Worm (Caenorhabditis elegans) whole organism, late embryonic: ENCODE data around the gene F58B4.7.

ENCODE experiments used
- C08G9.2 ChIP-seq: sonication (generic microtip); optimal IDR thresholded peaks from 2 replicates; lab custom pipeline; 2016; ENCODE audit warnings: mild to moderate bottlenecking, missing genetic modification characterization, moderate library complexity, missing compliant biosample characterization
- K02D7.2 ChIP-seq: sonication (generic microtip); optimal IDR thresholded peaks from 2 replicates; lab custom pipeline; 2017; ENCODE audit warnings: mild to moderate bottlenecking, missing genetic modification characterization, missing compliant biosample characterization
- T23F11.4 ChIP-seq: fragments of 200-800 bp; sonication (Bioruptor generic); optimal IDR thresholded peaks from 2 replicates; lab custom pipeline; 2018; ENCODE audit warnings: mild to moderate bottlenecking, missing genetic modification characterization, missing compliant biosample characterization
- ama-1 ChIP-seq: fragments of 150-350 bp; optimal IDR thresholded peaks from 2 replicates; lab custom pipeline; 2014
- ceh-14 ChIP-seq: sonication (generic microtip); optimal IDR thresholded peaks from 2 replicates; lab custom pipeline; 2016; ENCODE audit warnings: missing genotype, missing genetic modification characterization, missing compliant biosample characterization
- ceh-18 ChIP-seq: sonication (generic microtip); optimal IDR thresholded peaks from 2 replicates; lab custom pipeline; 2016; ENCODE audit warnings: missing genetic modification characterization, missing compliant biosample characterization
- ceh-19 ChIP-seq: fragments of 200-800 bp; sonication (Bioruptor generic); optimal IDR thresholded peaks from 2 replicates; lab custom pipeline; 2018; ENCODE audit warnings: mild to moderate bottlenecking, missing genetic modification characterization, missing compliant biosample characterization
- ceh-2 ChIP-seq: sonication (generic microtip); optimal IDR thresholded peaks from 2 replicates; lab custom pipeline; 2016; ENCODE audit warnings: missing genotype, missing genetic modification characterization, missing compliant biosample characterization
- ceh-24 ChIP-seq: sonication (generic microtip); optimal IDR thresholded peaks from 2 replicates; lab custom pipeline; 2016; ENCODE audit warnings: mild to moderate bottlenecking, missing genetic modification characterization, missing compliant biosample characterization
- ceh-31 ChIP-seq: sonication (generic microtip); optimal IDR thresholded peaks from 2 replicates; lab custom pipeline; 2016; ENCODE audit warnings: missing genetic modification characterization, missing compliant biosample characterization
- ceh-34 ChIP-seq: sonication (generic microtip); optimal IDR thresholded peaks from 2 replicates; lab custom pipeline; 2016; ENCODE audit warnings: mild to moderate bottlenecking, missing genetic modification characterization, missing compliant biosample characterization
- ceh-45 ChIP-seq: fragments of 200-800 bp; sonication (Bioruptor generic); IDR thresholded peaks from 2 replicates; pipeline ENCODE4 v1.3.6; 2022; ENCODE audit warnings: missing genetic modification reagents, missing genetic modification characterization, missing compliant biosample characterization
- ceh-48 ChIP-seq: sonication (generic microtip); optimal IDR thresholded peaks from 2 replicates; lab custom pipeline; 2016; ENCODE audit warnings: missing genetic modification characterization, inconsistent platforms, missing compliant biosample characterization
- che-1 ChIP-seq: sonication (generic microtip); optimal IDR thresholded peaks from 2 replicates; lab custom pipeline; 2016; ENCODE audit warnings: mild to moderate bottlenecking, missing genetic modification characterization, missing compliant biosample characterization
- dmd-4 ChIP-seq: sonication (generic microtip); optimal IDR thresholded peaks from 2 replicates; lab custom pipeline; 2016; ENCODE audit warnings: borderline replicate concordance, missing genetic modification characterization, missing compliant biosample characterization
- dve-1 ChIP-seq: sonication (generic microtip); optimal IDR thresholded peaks from 2 replicates; lab custom pipeline; 2017; ENCODE audit warnings: antibody characterized with exemption, mild to moderate bottlenecking, missing genetic modification characterization, missing compliant biosample characterization
- ets-4 ChIP-seq: sonication (generic microtip); optimal IDR thresholded peaks from 2 replicates; lab custom pipeline; 2016; ENCODE audit warnings: missing genetic modification characterization, missing compliant biosample characterization
- eyg-1 ChIP-seq: sonication (generic microtip); optimal IDR thresholded peaks from 2 replicates; lab custom pipeline; 2016; ENCODE audit warnings: missing genotype, missing genetic modification characterization, missing compliant biosample characterization
- fax-1 ChIP-seq: sonication (generic microtip); optimal IDR thresholded peaks from 2 replicates; lab custom pipeline; 2016; ENCODE audit warnings: missing genotype, missing genetic modification characterization, missing compliant biosample characterization
- hlh-30 ChIP-seq: sonication (generic microtip); optimal IDR thresholded peaks from 2 replicates; lab custom pipeline; 2017; ENCODE audit warnings: antibody characterized with exemption, missing genetic modification characterization, missing compliant biosample characterization; ENCODE audit not compliant: insufficient read depth
- hlh-8 ChIP-seq: sonication (generic microtip); optimal IDR thresholded peaks from 2 replicates; lab custom pipeline; 2016; ENCODE audit warnings: missing genotype, missing genetic modification characterization, missing compliant biosample characterization
- lin-11 ChIP-seq: fragments of 200-800 bp; sonication (Bioruptor generic); optimal IDR thresholded peaks from 2 replicates; lab custom pipeline; 2018; ENCODE audit warnings: mild to moderate bottlenecking, missing genetic modification characterization, missing compliant biosample characterization
- madf-2 ChIP-seq: sonication (generic microtip); optimal IDR thresholded peaks from 2 replicates; lab custom pipeline; 2017; ENCODE audit warnings: missing genetic modification characterization, missing compliant biosample characterization
- mec-3 ChIP-seq: sonication (generic microtip); optimal IDR thresholded peaks from 2 replicates; lab custom pipeline; 2016; ENCODE audit warnings: borderline replicate concordance, missing genetic modification characterization, missing compliant biosample characterization
- nfya-1 ChIP-seq: sonication (generic microtip); optimal IDR thresholded peaks from 2 replicates; lab custom pipeline; 2017; ENCODE audit warnings: missing genetic modification characterization, mild to moderate bottlenecking, missing compliant biosample characterization, antibody characterized with exemption, moderate library complexity
- nhr-11 ChIP-seq: fragments of 150-350 bp; optimal IDR thresholded peaks from 2 replicates; lab custom pipeline; 2014; ENCODE audit warnings: missing biosample characterization, missing genetic modification characterization
- pat-9 ChIP-seq: fragments of 200-800 bp; sonication (Bioruptor generic); optimal IDR thresholded peaks from 2 replicates; lab custom pipeline; 2018; ENCODE audit warnings: mild to moderate bottlenecking, missing genetic modification characterization, moderate library complexity, missing compliant biosample characterization
- pha-2 ChIP-seq: sonication (generic microtip); optimal IDR thresholded peaks from 2 replicates; lab custom pipeline; 2017; ENCODE audit warnings: mild to moderate bottlenecking, missing genetic modification characterization, missing compliant biosample characterization
- pqm-1 ChIP-seq: sonication (generic microtip); optimal IDR thresholded peaks from 2 replicates; lab custom pipeline; 2016; ENCODE audit warnings: missing genetic modification characterization, missing compliant biosample characterization
- pros-1 ChIP-seq: fragments of 150-350 bp; optimal IDR thresholded peaks from 2 replicates; lab custom pipeline; 2014; ENCODE audit warnings: missing biosample characterization, missing genetic modification reagents, missing genetic modification characterization
- ref-2 ChIP-seq: sonication (generic microtip); optimal IDR thresholded peaks from 2 replicates; lab custom pipeline; 2016; ENCODE audit warnings: missing genetic modification characterization, missing compliant biosample characterization
- rnt-1 ChIP-seq: sonication (generic microtip); optimal IDR thresholded peaks from 2 replicates; lab custom pipeline; 2016; ENCODE audit warnings: missing genetic modification characterization, missing compliant biosample characterization
- sox-2 ChIP-seq: fragments of 200-800 bp; sonication (Bioruptor generic); IDR thresholded peaks from 2 replicates; pipeline ENCODE4 v1.3.6; 2022; ENCODE audit warnings: missing genetic modification reagents, missing genetic modification characterization, missing compliant biosample characterization
- syd-9 ChIP-seq: sonication (generic microtip); optimal IDR thresholded peaks from 2 replicates; lab custom pipeline; 2016; ENCODE audit warnings: mild to moderate bottlenecking, missing genetic modification characterization, moderate library complexity, missing compliant biosample characterization
- tbx-2 ChIP-seq: sonication (generic microtip); optimal IDR thresholded peaks from 2 replicates; lab custom pipeline; 2016; ENCODE audit warnings: missing genetic modification characterization, missing compliant biosample characterization
- tbx-7 ChIP-seq: sonication (generic microtip); optimal IDR thresholded peaks from 2 replicates; lab custom pipeline; 2016; ENCODE audit warnings: missing genotype, missing genetic modification characterization, missing compliant biosample characterization
- unc-42 ChIP-seq: sonication (generic microtip); optimal IDR thresholded peaks from 2 replicates; lab custom pipeline; 2016; ENCODE audit warnings: missing genotype, missing genetic modification characterization, missing compliant biosample characterization
- unc-55 ChIP-seq: sonication (generic microtip); optimal IDR thresholded peaks from 2 replicates; lab custom pipeline; 2017; ENCODE audit warnings: missing biosample characterization, missing genetic modification reagents, missing genetic modification characterization
- ztf-16 ChIP-seq: sonication (generic microtip); optimal IDR thresholded peaks from 2 replicates; lab custom pipeline; 2017; ENCODE audit warnings: missing genetic modification characterization, missing compliant biosample characterization

Gene F58B4.7

DNA sequence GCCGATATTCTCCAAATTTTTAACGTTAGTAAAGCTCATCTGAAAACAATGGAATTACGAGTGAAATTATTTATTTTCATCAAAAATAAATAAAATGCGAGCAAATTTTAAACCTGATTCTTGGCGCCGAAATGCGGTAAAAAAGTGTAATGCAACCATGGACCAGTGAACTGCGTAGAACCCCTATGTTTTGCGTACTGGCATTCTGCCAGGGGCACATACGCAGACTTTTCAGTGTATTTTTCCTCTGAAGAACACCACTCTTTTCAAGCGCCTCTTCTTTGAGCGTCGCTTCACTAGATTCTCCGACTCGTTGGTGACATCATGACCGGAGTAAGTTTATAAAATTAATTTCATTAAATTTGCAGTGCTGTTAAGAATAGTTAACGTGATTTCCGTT lies 42.4 kb upstream of the F58B4.7 start, which contains the start of the genes ctf-4 and eef-1G:
TSS of gene ctf-4 (minus strand) at position 39 of the 400 bp plus-strand sequence.
TSS of gene eef-1G (plus strand) at position 219 of the 400 bp plus-strand sequence.
- no peak for TF ChIP-seq sox-2 (GFP tag; lab: Robert Waterston, UW)
- TF ChIP-seq syd-9 (tag; lab: Kevin White, UChicago) = peak; percentile 25
- peak; percentile 64 for TF ChIP-seq ceh-31
- peak; percentile 52 for TF ChIP-seq unc-42 (tag; lab: Kevin White, UChicago)
- no peak for TF ChIP-seq che-1 (tag; lab: Kevin White, UChicago)
- no peak for TF ChIP-seq dmd-4 (tag; lab: Kevin White, UChicago)
- TF ChIP-seq hlh-30 = peak; percentile 18
- no peak for TF ChIP-seq K02D7.2
- TF ChIP-seq pqm-1 (tag; lab: Kevin White, UChicago) = peak; percentile 62
- peak; percentile 18 for TF ChIP-seq ceh-24 (tag; lab: Kevin White, UChicago)
- TF ChIP-seq mec-3 (tag; lab: Kevin White, UChicago) = no peak
- peak; percentile 5 for TF ChIP-seq pros-1 (tag; lab: Kevin White, UChicago)
- peak; percentile 72 for TF ChIP-seq tbx-2 (tag; lab: Kevin White, UChicago)
- peak; percentile 30 for TF ChIP-seq ceh-14 (tag; lab: Kevin White, UChicago)
- peak; percentile 62 for TF ChIP-seq ceh-18
- peak; percentile 18 for TF ChIP-seq ceh-2 (tag; lab: Kevin White, UChicago)
- TF ChIP-seq rnt-1 (tag; lab: Kevin White, UChicago) = peak; percentile 90
- TF ChIP-seq nfya-1 (tag; lab: Kevin White, UChicago) = peak; percentile 88
- TF ChIP-seq nhr-11 (tag; lab: Kevin White, UChicago) = no peak
- peak; percentile 85 for TF ChIP-seq dve-1 (tag; lab: Kevin White, UChicago)
- peak; percentile 85 for TF ChIP-seq unc-55
- TF ChIP-seq ceh-34 (tag; lab: Kevin White, UChicago) = peak; percentile 69
- no peak for TF ChIP-seq eyg-1
- no peak for TF ChIP-seq tbx-7 (tag; lab: Kevin White, UChicago)
- peak; percentile 29 for TF ChIP-seq ets-4 (tag; lab: Kevin White, UChicago)
- TF ChIP-seq pat-9 (tag; lab: Kevin White, UChicago) = peak; percentile 41
- no peak for TF ChIP-seq lin-11
- peak; percentile 28 for TF ChIP-seq hlh-8 (tag; lab: Kevin White, UChicago)
- no peak for TF ChIP-seq ceh-48 (tag; lab: Kevin White, UChicago)
- TF ChIP-seq T23F11.4 (GFP tag; lab: Kevin White, UChicago) = no peak
- TF ChIP-seq ref-2 (tag; lab: Kevin White, UChicago) = peak; percentile 72

DNA sequence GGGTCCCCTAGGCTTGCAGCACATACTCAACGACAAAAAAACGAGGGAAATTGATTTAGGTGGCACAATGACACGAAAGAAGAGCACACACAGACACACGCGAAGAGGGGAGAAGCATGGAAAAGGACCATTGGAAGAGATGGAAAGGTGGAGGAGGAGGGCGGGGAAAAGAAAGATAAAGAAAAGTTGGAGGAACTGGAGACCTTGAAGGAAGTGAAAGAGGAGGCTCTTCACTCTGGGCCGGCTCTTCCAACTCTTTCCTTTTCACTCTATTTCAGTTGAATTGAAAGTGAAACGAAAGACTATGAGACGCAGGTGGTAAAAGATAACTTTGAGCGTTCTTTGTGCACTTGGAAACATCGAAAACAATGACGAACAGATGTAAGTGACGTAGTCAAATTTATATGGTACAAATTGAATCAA lies 38.3 kb upstream of the F58B4.7 start:
- TF ChIP-seq ceh-31 = peak; percentile 62
- TF ChIP-seq unc-55 = peak; percentile 68
- TF ChIP-seq ama-1 (lab: Kevin White, UChicago) = no peak
- TF ChIP-seq ceh-19 (GFP tag; lab: Kevin White, UChicago) = no peak
- TF ChIP-seq ztf-16 (tag; lab: Kevin White, UChicago) = no peak
- no peak for TF ChIP-seq pha-2
- TF ChIP-seq mec-3 (tag; lab: Kevin White, UChicago) = peak; percentile 49
- peak; percentile 48 for TF ChIP-seq tbx-2 (tag; lab: Kevin White, UChicago)
- TF ChIP-seq madf-2 (tag; lab: Kevin White, UChicago) = no peak
- peak; percentile 44 for TF ChIP-seq ceh-34 (tag; lab: Kevin White, UChicago)
- TF ChIP-seq rnt-1 (tag; lab: Kevin White, UChicago) = peak; percentile 48
- TF ChIP-seq ceh-45 (GFP tag; lab: Robert Waterston, UW) = no peak
- TF ChIP-seq ceh-14 (tag; lab: Kevin White, UChicago) = peak; percentile 75
- TF ChIP-seq ceh-18 = peak; percentile 93
- TF ChIP-seq ref-2 (tag; lab: Kevin White, UChicago) = peak; percentile 25
- peak; percentile 94 for TF ChIP-seq unc-42 (tag; lab: Kevin White, UChicago)
- TF ChIP-seq fax-1 (tag; lab: Kevin White, UChicago) = peak; percentile 27
- TF ChIP-seq C08G9.2 (tag; lab: Kevin White, UChicago) = peak; percentile 22
- TF ChIP-seq nfya-1 (tag; lab: Kevin White, UChicago) = peak; percentile 1
- TF ChIP-seq, all 69 proteins: peak for 13
